Fruit fly (Drosophila melanogaster): Measurements from ENCODE around the gene CG43054.

CG43054 gene

DNA sequence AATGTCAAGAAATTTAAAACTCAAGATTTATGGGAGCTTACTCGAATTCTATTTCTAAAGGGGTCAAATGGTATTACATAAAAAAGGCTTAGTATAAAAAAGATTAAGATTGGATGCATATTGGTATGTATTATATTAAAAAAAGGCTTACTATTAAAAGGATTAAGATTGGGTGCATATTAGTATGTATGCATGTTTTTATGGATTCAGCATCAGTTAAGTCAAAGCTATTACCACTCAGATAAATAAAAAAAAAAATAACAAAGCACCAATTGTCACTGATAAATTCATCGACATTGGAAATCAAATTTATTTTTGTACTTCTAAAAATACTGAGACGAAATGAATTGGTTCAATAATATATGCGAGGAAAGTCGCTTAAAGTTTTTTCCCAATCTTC, at the start of gene CG43054:
CG43054 (plus strand) TSS at position 301 of the 400 bp plus-strand sequence.
- no peak for TF ChIP-seq Clk (GFP tag; optimal IDR thresholded peaks at IDR 0.05)
- TF ChIP-seq Crg-1 (GFP tag; optimal IDR thresholded peaks at IDR 0.05): no peak
- no peak for TF ChIP-seq CG7101 (tag; optimal IDR thresholded peaks at IDR 0.05)
- TF ChIP-seq cic (GFP tag; optimal IDR thresholded peaks at IDR 0.05): no peak
- no peak for TF ChIP-seq CG33017 (tag; optimal IDR thresholded peaks at IDR 0.05)
- TF ChIP-seq Hr96 (GFP tag; optimal IDR thresholded peaks at IDR 0.05): no peak
- TF ChIP-seq toe (GFP tag; optimal IDR thresholded peaks at IDR 0.05): no peak
- no peak for TF ChIP-seq cnc (optimal IDR thresholded peaks at IDR 0.05)
- no peak for TF ChIP-seq pad (GFP tag; optimal IDR thresholded peaks at IDR 0.05)
- TF ChIP-seq CG7045 (GFP tag; optimal IDR thresholded peaks at IDR 0.05): no peak
- TF ChIP-seq CG5204 (GFP tag; optimal IDR thresholded peaks at IDR 0.05): no peak
- no peak for TF ChIP-seq tj (GFP tag; optimal IDR thresholded peaks at IDR 0.05)
- TF ChIP-seq CG1620 (GFP tag; optimal IDR thresholded peaks at IDR 0.05): no peak
- TF ChIP-seq CG11617 (GFP tag; optimal IDR thresholded peaks at IDR 0.05): no peak
- no peak for TF ChIP-seq CG14711 (tag; optimal IDR thresholded peaks at IDR 0.05)
- TF ChIP-seq CG12768 (GFP tag; optimal IDR thresholded peaks at IDR 0.05): no peak

DNA sequence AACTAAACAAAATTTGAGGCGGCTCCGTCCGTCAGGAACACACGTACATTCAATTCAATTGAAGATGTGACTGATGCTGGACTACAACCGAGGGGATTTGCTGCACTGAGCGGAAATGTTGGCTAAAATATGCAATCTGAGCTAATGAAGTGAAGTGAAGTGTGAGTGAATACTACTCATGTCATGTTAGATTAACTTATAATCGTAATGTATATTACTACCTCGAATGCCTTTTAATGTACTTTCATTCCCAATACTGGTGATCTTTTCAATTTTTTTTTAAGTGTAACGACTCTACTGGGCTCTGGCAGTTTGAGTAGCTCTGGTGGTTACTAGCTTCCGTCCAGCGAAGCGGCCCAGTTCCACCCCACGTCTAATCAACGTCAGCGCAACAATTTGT, 44.7 kb upstream of the CG43054 start:
- TF ChIP-seq ovo (GFP tag; optimal IDR thresholded peaks at IDR 0.05) (no peak), cic (GFP tag; optimal IDR thresholded peaks at IDR 0.05) (no peak), Hr96 (GFP tag; optimal IDR thresholded peaks at IDR 0.05) (no peak), pad (GFP tag; optimal IDR thresholded peaks at IDR 0.05) (no peak), CG7045 (GFP tag; optimal IDR thresholded peaks at IDR 0.05) (no peak), Mnt (GFP tag; optimal IDR thresholded peaks at IDR 0.05) (no peak), cnc (optimal IDR thresholded peaks at IDR 0.05) (no peak), CG11617 (GFP tag; optimal IDR thresholded peaks at IDR 0.05) (no peak)

DNA sequence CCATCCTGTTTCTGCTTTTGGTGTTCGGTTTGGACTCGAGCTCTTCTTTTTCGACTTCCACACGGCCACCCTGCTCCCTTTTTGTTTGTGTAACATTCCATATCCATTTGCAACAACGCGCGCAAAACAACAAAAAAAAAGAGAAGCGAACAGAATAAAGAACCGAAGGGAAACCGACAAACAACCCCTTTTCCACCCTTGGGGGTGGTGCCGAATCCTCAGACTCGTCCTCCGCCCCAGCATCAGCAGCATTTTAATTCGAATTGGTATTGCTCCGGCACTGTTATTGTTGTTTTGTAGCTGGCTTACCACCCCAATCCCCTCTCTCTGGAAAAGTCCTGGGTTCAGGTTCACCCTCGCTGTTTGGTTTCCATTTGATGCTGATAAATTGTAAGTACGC, 42.7 kb upstream of the CG43054 start:
- TF ChIP-seq bab1 (GFP tag; optimal IDR thresholded peaks at IDR 0.05) (no peak), CG7101 (tag; optimal IDR thresholded peaks at IDR 0.05) (no peak), Mnt (GFP tag; optimal IDR thresholded peaks at IDR 0.05) (no peak), Crg-1 (GFP tag; optimal IDR thresholded peaks at IDR 0.05) (no peak), CG1620 (GFP tag; optimal IDR thresholded peaks at IDR 0.05) (no peak), Clk (GFP tag; optimal IDR thresholded peaks at IDR 0.05) (no peak), CG12768 (GFP tag; optimal IDR thresholded peaks at IDR 0.05) (no peak), Hr96 (GFP tag; optimal IDR thresholded peaks at IDR 0.05) (no peak)

DNA sequence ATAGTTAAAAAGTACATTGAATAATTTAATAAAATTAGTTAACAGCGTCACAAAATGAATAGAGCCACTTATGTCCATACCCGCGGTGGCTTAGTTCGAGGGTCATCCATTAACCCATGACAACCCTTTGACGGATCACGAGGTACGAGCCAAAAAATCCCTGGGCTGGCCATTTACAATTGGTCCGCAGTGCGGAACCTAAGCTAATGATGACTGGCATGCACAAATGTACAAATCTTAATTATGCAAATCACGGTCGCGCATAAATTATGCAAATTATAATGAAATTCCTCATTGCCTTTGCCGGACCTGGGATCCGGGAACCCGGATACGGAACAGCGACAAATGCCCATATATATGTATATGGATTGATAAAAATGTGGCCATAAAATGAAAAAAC, 40.9 kb upstream of the CG43054 start:
- no peak for TF ChIP-seq CG1620 (GFP tag; optimal IDR thresholded peaks at IDR 0.05)
- no peak for TF ChIP-seq ovo (GFP tag; optimal IDR thresholded peaks at IDR 0.05)
- TF ChIP-seq Hr96 (GFP tag; optimal IDR thresholded peaks at IDR 0.05): no peak
- TF ChIP-seq cic (GFP tag; optimal IDR thresholded peaks at IDR 0.05): no peak
- no peak for TF ChIP-seq CG33017 (tag; optimal IDR thresholded peaks at IDR 0.05)
- no peak for TF ChIP-seq Crg-1 (GFP tag; optimal IDR thresholded peaks at IDR 0.05)
- no peak for TF ChIP-seq bab1 (GFP tag; optimal IDR thresholded peaks at IDR 0.05)
- no peak for TF ChIP-seq CG12768 (GFP tag; optimal IDR thresholded peaks at IDR 0.05)

DNA sequence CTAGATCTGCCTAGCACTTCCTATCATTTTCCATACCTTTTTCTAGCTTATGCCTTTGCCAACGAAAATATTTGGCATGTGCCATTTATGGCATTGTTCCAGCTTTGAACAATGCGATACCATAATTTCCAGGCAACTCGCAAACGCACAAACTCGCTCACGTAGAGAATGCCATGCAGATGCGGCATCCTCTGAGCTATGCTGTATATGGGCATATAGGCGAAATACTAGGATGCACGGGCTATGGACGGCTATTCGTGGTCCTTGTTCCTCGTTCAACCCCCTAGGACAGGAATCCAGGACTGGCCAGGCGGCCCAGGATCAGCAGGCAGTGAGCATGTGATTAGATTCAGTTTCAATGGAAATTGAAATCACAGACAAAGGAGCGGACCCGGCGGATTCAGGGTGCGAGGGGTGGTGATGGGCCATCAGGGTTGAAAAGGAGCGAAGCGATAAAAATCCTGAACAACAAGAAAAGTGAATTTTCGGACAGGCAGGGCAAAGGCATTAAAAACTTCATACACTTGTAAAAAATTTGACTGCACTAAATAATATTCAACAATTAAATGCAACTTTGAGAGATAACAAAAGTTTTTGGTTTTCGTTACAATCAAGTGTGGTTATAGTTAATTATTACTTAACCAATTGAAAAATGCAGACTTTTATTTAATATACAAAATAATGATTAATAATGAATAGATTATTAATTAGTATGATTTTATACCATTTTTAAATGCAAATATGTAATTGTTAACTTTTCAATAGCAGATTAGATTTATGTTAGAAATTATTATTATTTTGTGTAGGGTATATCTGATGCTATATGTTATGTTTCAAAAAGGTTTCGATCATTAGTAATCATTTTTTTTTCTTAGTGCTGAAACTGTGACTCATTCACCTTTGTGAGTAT, 39.2 kb upstream of the CG43054 start:
- no peak for TF ChIP-seq bab1 (GFP tag; optimal IDR thresholded peaks at IDR 0.05)
- no peak for TF ChIP-seq CG5204 (GFP tag; optimal IDR thresholded peaks at IDR 0.05)
- TF ChIP-seq ovo (GFP tag; optimal IDR thresholded peaks at IDR 0.05): no peak
- no peak for TF ChIP-seq pad (GFP tag; optimal IDR thresholded peaks at IDR 0.05)
- no peak for TF ChIP-seq CG33017 (tag; optimal IDR thresholded peaks at IDR 0.05)
- no peak for TF ChIP-seq CG1620 (GFP tag; optimal IDR thresholded peaks at IDR 0.05)
- no peak for TF ChIP-seq Hr96 (GFP tag; optimal IDR thresholded peaks at IDR 0.05)
- TF ChIP-seq CG11617 (GFP tag; optimal IDR thresholded peaks at IDR 0.05): no peak
- no peak for TF ChIP-seq CG14711 (tag; optimal IDR thresholded peaks at IDR 0.05)
- no peak for TF ChIP-seq cnc (optimal IDR thresholded peaks at IDR 0.05)
- no peak for TF ChIP-seq kay (GFP tag; ENCODE audit: borderline replicate concordance)
- no peak for TF ChIP-seq tj (GFP tag; optimal IDR thresholded peaks at IDR 0.05)
- no peak for TF ChIP-seq CG12768 (GFP tag; optimal IDR thresholded peaks at IDR 0.05)
- no peak for TF ChIP-seq Mnt (GFP tag; optimal IDR thresholded peaks at IDR 0.05)
- TF ChIP-seq CG7101 (tag; optimal IDR thresholded peaks at IDR 0.05): no peak
- no peak for TF ChIP-seq CG7045 (GFP tag; optimal IDR thresholded peaks at IDR 0.05)
- TF ChIP-seq Clk (GFP tag; optimal IDR thresholded peaks at IDR 0.05): no peak
- no peak for TF ChIP-seq Crg-1 (GFP tag; optimal IDR thresholded peaks at IDR 0.05)
- TF ChIP-seq toe (GFP tag; optimal IDR thresholded peaks at IDR 0.05): no peak

DNA sequence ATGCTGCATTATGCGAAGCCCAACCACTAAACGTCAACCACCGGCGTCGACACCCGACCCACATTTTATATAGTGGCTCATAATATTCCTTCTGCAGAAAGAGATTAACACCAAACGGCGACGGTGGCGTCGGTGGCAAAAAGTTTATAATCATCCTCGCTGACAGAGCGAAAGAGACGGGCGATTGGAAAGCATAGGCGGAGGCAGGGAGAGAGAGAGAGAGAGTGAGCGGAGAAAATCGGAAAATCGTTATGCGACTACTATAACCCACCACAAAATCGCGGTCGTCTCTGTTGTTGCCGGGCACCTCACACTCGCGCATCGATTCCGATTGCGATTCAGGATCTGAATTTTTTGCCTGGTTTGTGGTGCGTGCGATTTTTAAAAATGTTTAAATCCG, 38.5 kb upstream of the CG43054 start, which contains the start of gene Oli:
Oli (plus strand) TSS at position 70 of the 400 bp plus-strand sequence.
- TF ChIP-seq CG12768 (GFP tag; optimal IDR thresholded peaks at IDR 0.05): no peak
- TF ChIP-seq toe (GFP tag; optimal IDR thresholded peaks at IDR 0.05): no peak
- TF ChIP-seq CG5204 (GFP tag; optimal IDR thresholded peaks at IDR 0.05): no peak
- TF ChIP-seq ovo (GFP tag; optimal IDR thresholded peaks at IDR 0.05): no peak
- TF ChIP-seq CG14711 (tag; optimal IDR thresholded peaks at IDR 0.05): no peak
- TF ChIP-seq CG1620 (GFP tag; optimal IDR thresholded peaks at IDR 0.05): no peak

All from whole organism, adult.